Fruit fly (Drosophila melanogaster): ENCODE results near the gene Gdh.

- TF ChIP-seq CG8478 (optimal IDR thresholded peaks at IDR 0.05) (no peak), CTCF (optimal IDR thresholded peaks at IDR 0.05) (no peak)
These were observed 28.4 kb downstream of the Gdh start for dm6 chr3R:23914415-23915041.

Measured in S2 (cell line).